Worm (Caenorhabditis elegans) whole organism, early embryonic: ENCODE measurements around the gene F01D5.7.

Experiments
- B0310.2 ChIP-seq: sonication (generic microtip); optimal IDR thresholded peaks from 2 replicates; lab custom pipeline; 2016; ENCODE audit warnings: mild to moderate bottlenecking, missing genetic modification characterization, missing compliant biosample characterization
- F13C5.2 ChIP-seq: sonication (generic microtip); optimal IDR thresholded peaks from 2 replicates; lab custom pipeline; 2017; ENCODE audit warnings: mild to moderate bottlenecking, missing genetic modification characterization, inconsistent platforms, missing compliant biosample characterization
- ama-1 ChIP-seq: fragments of 150-350 bp; optimal IDR thresholded peaks from 2 replicates; lab custom pipeline; 2014

DNA sequence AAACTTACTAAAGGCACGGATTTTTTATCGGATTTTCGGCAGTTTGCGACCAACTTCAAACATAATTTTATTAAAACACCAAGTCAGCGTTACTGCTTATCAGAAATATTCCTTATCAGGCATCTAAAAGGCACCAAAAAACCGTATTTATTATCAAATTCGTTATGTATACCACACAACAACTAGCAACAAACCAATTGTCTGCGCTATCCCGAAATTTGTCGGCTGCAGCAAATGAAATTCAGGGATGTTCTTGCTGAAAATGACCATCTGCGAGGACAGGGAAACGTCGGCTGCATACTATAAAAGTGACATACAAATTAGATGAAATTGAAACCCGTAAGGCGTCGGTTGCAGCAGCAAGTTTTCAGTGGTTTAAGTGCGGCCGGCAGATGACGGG is 10.5 kb upstream of the F01D5.7 start:
- no peak for TF ChIP-seq ama-1
- TF ChIP-seq B0310.2 (tag; lab: Kevin White, UChicago) = no peak
- no peak for TF ChIP-seq F13C5.2 (tag; lab: Kevin White, UChicago)
